Fruit fly (Drosophila melanogaster) whole organism, embryonic: Measurements from ENCODE around the gene UBL3.
A peak's percentile ranks its signal among the peaks of the same experiment; 100 is the strongest.

Experiments
- BtbVII ChIP-seq: fragments of 200-800 bp; sonication (Bioruptor generic); optimal IDR thresholded peaks from 3 replicates; lab custom pipeline; 2017; ENCODE audit warnings: missing biosample characterization, mild to moderate bottlenecking, missing genetic modification characterization
- CG1024 ChIP-seq: fragments of 200-800 bp; sonication (Bioruptor generic); IDR thresholded peaks from 2 replicates; pipeline ENCODE4 v1.3.6; 2022; ENCODE audit warnings: missing biosample characterization, missing genetic modification characterization
- CG10654 ChIP-seq: fragments of 200-800 bp; sonication (Bioruptor generic); optimal IDR thresholded peaks from 2 replicates; lab custom pipeline; 2016; ENCODE audit warnings: missing biosample characterization, missing genetic modification characterization
- CG10959 ChIP-seq: fragments of 200-800 bp; sonication (Bioruptor generic); IDR thresholded peaks from 2 replicates; pipeline ENCODE4 v1.3.6; 2022; ENCODE audit warnings: missing biosample characterization, missing genetic modification characterization
- CG12299 ChIP-seq: fragments of 200-800 bp; sonication (Bioruptor generic); optimal IDR thresholded peaks from 2 replicates; lab custom pipeline; 2018; ENCODE audit warnings: missing biosample characterization, mild to moderate bottlenecking, missing genetic modification characterization
- CG1529 ChIP-seq: fragments of 200-800 bp; sonication (Bioruptor generic); optimal IDR thresholded peaks from 3 replicates; lab custom pipeline; 2018; ENCODE audit warnings: missing biosample characterization, missing genetic modification characterization
- CG15514 ChIP-seq: fragments of 200-800 bp; sonication (Bioruptor generic); optimal IDR thresholded peaks from 3 replicates; lab custom pipeline; 2017; ENCODE audit warnings: missing biosample characterization, missing genetic modification characterization, mild to moderate bottlenecking, moderate library complexity, missing genetic modification reagents
- CG15601 ChIP-seq: fragments of 200-800 bp; sonication (Bioruptor generic); optimal IDR thresholded peaks from 3 replicates; lab custom pipeline; 2019; ENCODE audit warnings: missing biosample characterization, mild to moderate bottlenecking, missing genetic modification characterization, moderate library complexity
- CG16779 ChIP-seq: fragments of 200-800 bp; sonication (Bioruptor generic); IDR thresholded peaks from 2 replicates; pipeline ENCODE4 v1.3.6; 2022; ENCODE audit warnings: missing biosample characterization, missing genetic modification characterization
- CG2889 ChIP-seq: fragments of 200-800 bp; sonication (Bioruptor generic); IDR thresholded peaks from 3 replicates; pipeline ENCODE4 v1.3.6; 2022; ENCODE audit warnings: missing biosample characterization, missing genetic modification characterization
- CG30431 ChIP-seq: fragments of 200-800 bp; sonication (Bioruptor generic); optimal IDR thresholded peaks from 2 replicates; lab custom pipeline; 2017; ENCODE audit warnings: missing biosample characterization, missing genetic modification characterization
- CG31441 ChIP-seq: fragments of 200-800 bp; sonication (Bioruptor generic); IDR thresholded peaks from 2 replicates; pipeline ENCODE4 v1.3.6; 2022; ENCODE audit warnings: missing biosample characterization, missing genetic modification characterization
- CG6175 ChIP-seq: fragments of 200-800 bp; sonication (Bioruptor generic); IDR thresholded peaks from 3 replicates; pipeline ENCODE4 v1.3.6; 2022; ENCODE audit warnings: missing biosample characterization, missing genetic modification characterization
- CG8290 ChIP-seq, 3 experiments: fragments of 200-800 bp; sonication (Bioruptor generic); optimal IDR thresholded peaks; 2 replicates each; lab custom pipeline; 2016 to 2019; ENCODE audit warnings: missing biosample characterization in 3 of 3, missing genetic modification characterization in 3 of 3, mild to moderate bottlenecking in 2 of 3, moderate library complexity in 1 of 3
- D19B ChIP-seq: fragments of 200-800 bp; sonication (Bioruptor generic); optimal IDR thresholded peaks from 2 replicates; lab custom pipeline; 2017; ENCODE audit warnings: missing biosample characterization, mild to moderate bottlenecking, missing genetic modification characterization
- Dad ChIP-seq: fragments of 200-800 bp; sonication (Bioruptor generic); optimal IDR thresholded peaks from 3 replicates; lab custom pipeline; 2016; ENCODE audit warnings: missing biosample characterization, missing genetic modification characterization
- E2f2 ChIP-seq: fragments of 200-800 bp; sonication (Bioruptor generic); IDR thresholded peaks from 2 replicates; pipeline ENCODE4 v1.3.6; 2022; ENCODE audit warnings: missing biosample characterization, missing genetic modification characterization
- Fer1 ChIP-seq: fragments of 200-800 bp; sonication (Bioruptor generic); optimal IDR thresholded peaks from 2 replicates; lab custom pipeline; 2017; ENCODE audit warnings: missing biosample characterization, mild to moderate bottlenecking, missing genetic modification characterization
- Gsc ChIP-seq: fragments of 200-800 bp; sonication (Bioruptor generic); IDR thresholded peaks from 2 replicates; pipeline ENCODE4 v1.3.6; 2022; ENCODE audit warnings: missing biosample characterization, missing genetic modification characterization
- HLH3B ChIP-seq: fragments of 200-800 bp; sonication (Bioruptor generic); IDR thresholded peaks from 2 replicates; pipeline ENCODE4 v1.3.6; 2022; ENCODE audit warnings: missing biosample characterization, missing genetic modification characterization
- Hr39 ChIP-seq: fragments of >200 bp; optimal IDR thresholded peaks from 2 replicates; lab custom pipeline; 2017
- MTF-1 ChIP-seq: fragments of 200-800 bp; sonication (Bioruptor generic); optimal IDR thresholded peaks from 2 replicates; lab custom pipeline; 2018; ENCODE audit warnings: missing biosample characterization, mild to moderate bottlenecking, missing genetic modification characterization, borderline replicate concordance
- Rfx ChIP-seq: fragments of 200-800 bp; sonication (Bioruptor generic); IDR thresholded peaks from 2 replicates; pipeline ENCODE4 v1.3.6; 2022; ENCODE audit warnings: missing biosample characterization, missing genetic modification characterization
- Rx ChIP-seq: fragments of 200-800 bp; sonication (Bioruptor generic); IDR thresholded peaks from 2 replicates; pipeline ENCODE4 v1.3.6; 2022; ENCODE audit warnings: missing biosample characterization, missing genetic modification characterization
- Stat92E ChIP-seq, 3 experiments: fragments of >200 bp in 2 of 3; fragments of 200-800 bp in 1 of 3; sonication (Bioruptor generic) in 1 of 3; optimal IDR thresholded peaks; 2 replicates each; lab custom pipeline; 2017 to 2019; ENCODE audit warnings: missing biosample characterization in 3 of 3, missing genetic modification characterization in 3 of 3, mild to moderate bottlenecking in 1 of 3, moderate library complexity in 1 of 3
- Usf ChIP-seq: fragments of 200-800 bp; sonication (Bioruptor generic); optimal IDR thresholded peaks from 2 replicates; lab custom pipeline; 2017; ENCODE audit warnings: missing genotype, missing biosample characterization, missing genetic modification characterization
- bbx ChIP-seq: fragments of 200-800 bp; sonication (Bioruptor generic); IDR thresholded peaks from 2 replicates; pipeline ENCODE4 v1.3.6; 2022; ENCODE audit warnings: missing biosample characterization, missing genetic modification characterization; ENCODE audit not compliant: partially characterized antibody
- bcd ChIP-seq: fragments of 200-800 bp; sonication (Bioruptor generic); optimal IDR thresholded peaks from 2 replicates; lab custom pipeline; 2017; ENCODE audit warnings: missing biosample characterization, mild to moderate bottlenecking, missing genetic modification characterization
- bsh ChIP-seq, 2 experiments: fragments of 200-800 bp; sonication (Bioruptor generic); optimal IDR thresholded peaks; 2 replicates each; lab custom pipeline; 2017 to 2018; ENCODE audit warnings: mild to moderate bottlenecking in 2 of 2, missing biosample characterization in 2 of 2, missing genetic modification characterization in 2 of 2, moderate library complexity in 1 of 2
- crp ChIP-seq, 2 experiments: fragments of 200-800 bp; sonication (Bioruptor generic); optimal IDR thresholded peaks; 2 replicates in 1 of 2; 3 replicates in 1 of 2; lab custom pipeline; 2017; ENCODE audit warnings: missing biosample characterization in 2 of 2, missing genetic modification characterization in 2 of 2, mild to moderate bottlenecking in 1 of 2, moderate library complexity in 1 of 2
- cwo ChIP-seq: fragments of 200-800 bp; sonication (Bioruptor generic); optimal IDR thresholded peaks from 3 replicates; lab custom pipeline; 2017; ENCODE audit warnings: missing biosample characterization, missing genetic modification characterization, mild to moderate bottlenecking, moderate library complexity, missing genetic modification reagents
- da ChIP-seq: fragments of 200-800 bp; sonication (Bioruptor generic); optimal IDR thresholded peaks from 2 replicates; lab custom pipeline; 2016; ENCODE audit warnings: missing biosample characterization, missing genetic modification characterization
- dmrt11E ChIP-seq: fragments of 200-800 bp; sonication (Bioruptor generic); optimal IDR thresholded peaks from 3 replicates; lab custom pipeline; 2018; ENCODE audit warnings: missing biosample characterization, mild to moderate bottlenecking, missing genetic modification characterization, moderate library complexity
- dmrt99B ChIP-seq: fragments of 200-800 bp; sonication (Bioruptor generic); optimal IDR thresholded peaks from 2 replicates; lab custom pipeline; 2018; ENCODE audit warnings: missing biosample characterization, mild to moderate bottlenecking, missing genetic modification characterization, moderate library complexity
- emc ChIP-seq: fragments of 200-800 bp; sonication (Bioruptor generic); optimal IDR thresholded peaks from 2 replicates; lab custom pipeline; 2016; ENCODE audit warnings: missing biosample characterization, missing genetic modification characterization
- exex ChIP-seq: fragments of 200-800 bp; sonication (Bioruptor generic); optimal IDR thresholded peaks from 4 replicates; lab custom pipeline; 2018; ENCODE audit warnings: missing biosample characterization, mild to moderate bottlenecking, missing genetic modification characterization, moderate library complexity
- gce ChIP-seq: fragments of 200-800 bp; sonication (Bioruptor generic); IDR thresholded peaks from 3 replicates; pipeline ENCODE4 v1.3.6; 2022; ENCODE audit warnings: missing biosample characterization, missing genetic modification characterization
- gem ChIP-seq: fragments of 200-800 bp; sonication (Bioruptor generic); optimal IDR thresholded peaks from 2 replicates; lab custom pipeline; 2019; ENCODE audit warnings: missing biosample characterization, mild to moderate bottlenecking, missing genetic modification characterization, moderate library complexity
- jumu ChIP-seq: fragments of 200-800 bp; sonication (Bioruptor generic); optimal IDR thresholded peaks from 3 replicates; lab custom pipeline; 2016; ENCODE audit warnings: missing biosample characterization, missing genetic modification characterization
- kay ChIP-seq: fragments of 200-800 bp; sonication (Bioruptor generic); optimal IDR thresholded peaks from 2 replicates; lab custom pipeline; 2016; ENCODE audit warnings: missing biosample characterization, missing genetic modification characterization
- lola ChIP-seq, 3 experiments: fragments of >200 bp in 2 of 3; fragments of 200-800 bp in 1 of 3; sonication (Bioruptor generic) in 1 of 3; optimal IDR thresholded peaks; 2 replicates each; lab custom pipeline; 2017 to 2019; ENCODE audit warnings: missing biosample characterization in 3 of 3, missing genetic modification characterization in 3 of 3, mild to moderate bottlenecking in 1 of 3, moderate library complexity in 1 of 3
- pan ChIP-seq, 4 experiments: fragments of >200 bp in 3 of 4; fragments of 200-800 bp in 1 of 4; sonication (Bioruptor generic) in 1 of 4; optimal IDR thresholded peaks in 3 of 4; IDR thresholded peaks in 1 of 4; 2 replicates each; pipeline versions ENCODE4 v1.3.6 to Lab custom; 2017 to 2022; ENCODE audit warnings: missing biosample characterization in 2 of 4, missing genetic modification characterization in 2 of 4, mixed read lengths in 1 of 4
- pfk ChIP-seq: fragments of 200-800 bp; sonication (Bioruptor generic); optimal IDR thresholded peaks from 2 replicates; lab custom pipeline; 2018; ENCODE audit warnings: missing biosample characterization, mild to moderate bottlenecking, missing genetic modification characterization, moderate library complexity
- rib ChIP-seq: fragments of 200-800 bp; sonication (Bioruptor generic); IDR thresholded peaks from 2 replicates; pipeline ENCODE4 v1.3.6; 2022; ENCODE audit warnings: missing biosample characterization, missing genetic modification characterization
- row ChIP-seq: fragments of 200-800 bp; sonication (Bioruptor generic); IDR thresholded peaks from 3 replicates; pipeline ENCODE4 v1.3.6; 2022; ENCODE audit warnings: missing biosample characterization, missing genetic modification characterization
- sug ChIP-seq: fragments of 200-800 bp; optimal IDR thresholded peaks from 2 replicates; lab custom pipeline; 2019; ENCODE audit warnings: missing biosample characterization, mild to moderate bottlenecking, missing genetic modification characterization, moderate library complexity
- unpg ChIP-seq: fragments of 200-800 bp; sonication (Bioruptor generic); optimal IDR thresholded peaks from 3 replicates; lab custom pipeline; 2018; ENCODE audit warnings: missing biosample characterization, mild to moderate bottlenecking, missing genetic modification characterization, moderate library complexity
- usp ChIP-seq: fragments of >200 bp; optimal IDR thresholded peaks from 2 replicates; lab custom pipeline; 2017; ENCODE audit warnings: missing biosample characterization, missing genetic modification characterization
- zen2 ChIP-seq: fragments of 200-800 bp; sonication (Bioruptor generic); IDR thresholded peaks from 3 replicates; pipeline ENCODE4 v1.3.6; 2022; ENCODE audit warnings: missing biosample characterization, missing genetic modification characterization; ENCODE audit not compliant: partially characterized antibody
- zf30C ChIP-seq: fragments of 200-800 bp; sonication (Bioruptor generic); optimal IDR thresholded peaks from 3 replicates; lab custom pipeline; 2018; ENCODE audit warnings: missing biosample characterization, mild to moderate bottlenecking, missing genetic modification characterization

Gene UBL3

dm6 chrX:15805523-15805922 is 47.5 kb downstream of the UBL3 start (continued):
- no peak for TF ChIP-seq CG6175 (GFP tag; lab: Robert Waterston, UW)
- TF ChIP-seq CG1024 (GFP tag; lab: Robert Waterston, UW) = no peak
- TF ChIP-seq dmrt11E (tag; lab: Kevin White, UChicago) = no peak
- TF ChIP-seq BtbVII = peak; percentile 17
- no peak for TF ChIP-seq usp (GFP tag; lab: Kevin White, UChicago)
- TF ChIP-seq CG10959 (GFP tag; lab: Robert Waterston, UW) = no peak
- peak; percentile 3 for TF ChIP-seq CG15514
- no peak for TF ChIP-seq Rx
- no peak for TF ChIP-seq Dad (GFP tag; lab: Kevin White, UChicago)
- TF ChIP-seq kay = no peak
- TF ChIP-seq pfk (GFP tag; lab: Kevin White, UChicago) = no peak
- TF ChIP-seq CG16779 (GFP tag; lab: Robert Waterston, UW) = no peak
- TF ChIP-seq gem (tag; lab: Kevin White, UChicago) = no peak
- no peak for TF ChIP-seq crp (GFP tag; optimal IDR thresholded peaks at IDR 0.05; lab: Kevin White, UChicago)
- no peak for TF ChIP-seq CG30431 (GFP tag; lab: Kevin White, UChicago)
- TF ChIP-seq CG10654 (GFP tag; lab: Kevin White, UChicago) = no peak
- TF ChIP-seq zen2 (GFP tag; lab: Robert Waterston, UW) = no peak
- TF ChIP-seq bbx (GFP tag; lab: Robert Waterston, UW) = no peak
- TF ChIP-seq bsh (GFP tag; optimal IDR thresholded peaks at IDR 0.05; lab: Kevin White, UChicago) = no peak
- TF ChIP-seq CG1529 (GFP tag; lab: Kevin White, UChicago) = no peak
- TF ChIP-seq Fer1 = peak; percentile 21
- no peak for TF ChIP-seq emc
- no peak for TF ChIP-seq CG8290 (GFP tag; optimal IDR thresholded peaks at IDR 0.05; lab: Kevin White, UChicago)
- TF ChIP-seq CG8290 (tag; optimal IDR thresholded peaks at IDR 0.05; lab: Kevin White, UChicago) = peak in 1 of 2 experiments; percentile 45
- TF ChIP-seq Usf (GFP tag; lab: Kevin White, UChicago) = no peak
- no peak for TF ChIP-seq Hr39 (lab: Kevin White, UChicago)
- TF ChIP-seq HLH3B (GFP tag; lab: Robert Waterston, UW) = no peak
- no peak for TF ChIP-seq rib
- TF ChIP-seq jumu (GFP tag; lab: Kevin White, UChicago) = no peak
- TF ChIP-seq sug (tag; lab: Kevin White, UChicago) = no peak
- no peak for TF ChIP-seq Gsc (GFP tag; lab: Robert Waterston, UW)
- TF ChIP-seq dmrt99B (tag; lab: Kevin White, UChicago) = no peak
- no peak for TF ChIP-seq CG31441 (GFP tag; lab: Robert Waterston, UW)
- no peak for TF ChIP-seq CG15601
- no peak for TF ChIP-seq CG2889 (GFP tag; lab: Robert Waterston, UW)
- TF ChIP-seq bcd = no peak
- TF ChIP-seq E2f2 (GFP tag; lab: Robert Waterston, UW) = no peak
- no peak for TF ChIP-seq D19B (GFP tag; lab: Kevin White, UChicago)
- no peak for TF ChIP-seq row
- TF ChIP-seq exex (tag; lab: Kevin White, UChicago) = no peak
- no peak for TF ChIP-seq unpg (GFP tag; lab: Kevin White, UChicago)
- TF ChIP-seq lola (GFP tag; optimal IDR thresholded peaks at IDR 0.05; lab: Kevin White, UChicago) = no peak
- TF ChIP-seq pan (optimal IDR thresholded peaks at IDR 0.05; lab: Kevin White, UChicago) = no peak
- TF ChIP-seq pan (GFP tag; optimal IDR thresholded peaks at IDR 0.05 in 1 of 2, IDR thresholded peaks at IDR 0.05 in 1 of 2) = no peak
- peak; percentile 6 for TF ChIP-seq MTF-1 (GFP tag; lab: Kevin White, UChicago)
- no peak for TF ChIP-seq da
- no peak for TF ChIP-seq gce
- no peak for TF ChIP-seq Stat92E (GFP tag; optimal IDR thresholded peaks at IDR 0.05; lab: Kevin White, UChicago)
- no peak for TF ChIP-seq zf30C (GFP tag; lab: Kevin White, UChicago)
- TF ChIP-seq cwo (GFP tag; lab: Kevin White, UChicago) = no peak
- TF ChIP-seq CG12299 (tag; lab: Kevin White, UChicago) = no peak
- TF ChIP-seq Rfx (GFP tag; lab: Robert Waterston, UW) = peak; percentile 40; the same call in 1 of the 2 replicates
